Worm (Caenorhabditis elegans) whole organism, mixed stage, embryonic: ENCODE data around the gene Y43F8C.13.

Experiments
- M03D4.4 ChIP-seq: sonication (generic microtip); optimal IDR thresholded peaks from 2 replicates; lab custom pipeline; 2017; ENCODE audit warnings: mild to moderate bottlenecking, missing genetic modification characterization, missing compliant biosample characterization
- bed-3 ChIP-seq: fragments of 200-800 bp; sonication (Bioruptor generic); optimal IDR thresholded peaks from 3 replicates; lab custom pipeline; 2018; ENCODE audit warnings: mild to moderate bottlenecking, missing genetic modification characterization, moderate library complexity, missing compliant biosample characterization
- blmp-1 ChIP-seq: fragments of 150-350 bp; optimal IDR thresholded peaks from 2 replicates; lab custom pipeline; 2014; ENCODE audit warnings: missing biosample characterization, missing genetic modification characterization
- ceh-39 ChIP-seq: fragments of 150-350 bp; optimal IDR thresholded peaks from 2 replicates; lab custom pipeline; 2014; ENCODE audit warnings: missing biosample characterization, missing genetic modification characterization
- ceh-43 ChIP-seq: fragments of 200-800 bp; sonication (Bioruptor generic); optimal IDR thresholded peaks from 2 replicates; lab custom pipeline; 2018; ENCODE audit warnings: mild to moderate bottlenecking, missing genetic modification characterization, moderate library complexity, missing compliant biosample characterization
- ceh-83 ChIP-seq: fragments of 200-800 bp; sonication (Bioruptor generic); optimal IDR thresholded peaks from 2 replicates; lab custom pipeline; 2018; ENCODE audit warnings: mild to moderate bottlenecking, missing genetic modification characterization, missing compliant biosample characterization
- ces-1 ChIP-seq: fragments of 150-350 bp; optimal IDR thresholded peaks from 2 replicates; lab custom pipeline; 2014; ENCODE audit warnings: missing biosample characterization, missing genetic modification reagents, missing genetic modification characterization
- cnd-1 ChIP-seq: fragments of 200-800 bp; sonication (Bioruptor generic); optimal IDR thresholded peaks from 2 replicates; lab custom pipeline; 2018; ENCODE audit warnings: mild to moderate bottlenecking, missing genetic modification characterization, missing compliant biosample characterization
- elt-1 ChIP-seq: sonication (generic microtip); optimal IDR thresholded peaks from 2 replicates; lab custom pipeline; 2017; ENCODE audit warnings: missing genetic modification characterization, mild to moderate bottlenecking, missing compliant biosample characterization, antibody characterized with exemption, moderate library complexity, borderline replicate concordance; ENCODE audit not compliant: insufficient read depth
- elt-3 ChIP-seq: fragments of 150-350 bp; optimal IDR thresholded peaks from 2 replicates; lab custom pipeline; 2014; ENCODE audit warnings: missing biosample characterization, missing genetic modification characterization
- flh-1 ChIP-seq: fragments of 200-800 bp; sonication (Bioruptor generic); optimal IDR thresholded peaks from 2 replicates; lab custom pipeline; 2018; ENCODE audit warnings: mild to moderate bottlenecking, missing genetic modification characterization, moderate library complexity, missing compliant biosample characterization
- ham-2 ChIP-seq: fragments of 200-800 bp; sonication (Bioruptor generic); optimal IDR thresholded peaks from 2 replicates; lab custom pipeline; 2018; ENCODE audit warnings: mild to moderate bottlenecking, missing genetic modification characterization, missing compliant biosample characterization
- lin-32 ChIP-seq: fragments of 200-800 bp; sonication (Bioruptor generic); optimal IDR thresholded peaks from 2 replicates; lab custom pipeline; 2018; ENCODE audit warnings: mild to moderate bottlenecking, missing genetic modification characterization, missing compliant biosample characterization
- lsy-2 ChIP-seq: fragments of 150-350 bp; optimal IDR thresholded peaks from 2 replicates; lab custom pipeline; 2014; ENCODE audit warnings: missing biosample characterization, missing genetic modification characterization
- mab-5 ChIP-seq: fragments of 150-350 bp; optimal IDR thresholded peaks from 2 replicates; lab custom pipeline; 2014; ENCODE audit warnings: missing biosample characterization, missing genetic modification characterization
- mep-1 ChIP-seq: fragments of 150-350 bp; optimal IDR thresholded peaks from 2 replicates; lab custom pipeline; 2017; ENCODE audit warnings: missing biosample characterization, missing genetic modification reagents, missing genetic modification characterization, inconsistent platforms
- nhr-12 ChIP-seq: fragments of 150-350 bp; optimal IDR thresholded peaks from 2 replicates; lab custom pipeline; 2014; ENCODE audit warnings: missing biosample characterization, missing genetic modification characterization
- nhr-237 ChIP-seq: fragments of 150-350 bp; optimal IDR thresholded peaks from 2 replicates; lab custom pipeline; 2014; ENCODE audit warnings: missing biosample characterization, missing genetic modification characterization
- nhr-28 ChIP-seq: fragments of 150-350 bp; optimal IDR thresholded peaks from 2 replicates; lab custom pipeline; 2014; ENCODE audit warnings: missing biosample characterization, missing genetic modification characterization
- nhr-76 ChIP-seq: sonication (generic microtip); optimal IDR thresholded peaks from 2 replicates; lab custom pipeline; 2017; ENCODE audit warnings: missing biosample characterization, missing genetic modification characterization
- sem-2 ChIP-seq: fragments of 200-800 bp; sonication (Bioruptor generic); optimal IDR thresholded peaks from 2 replicates; lab custom pipeline; 2018; ENCODE audit warnings: mild to moderate bottlenecking, missing genetic modification characterization, missing compliant biosample characterization
- snpc-4 ChIP-seq: fragments of 150-350 bp; optimal IDR thresholded peaks from 2 replicates; lab custom pipeline; 2014; ENCODE audit warnings: missing biosample characterization, missing genetic modification characterization
- unc-120 ChIP-seq: sonication (generic microtip); optimal IDR thresholded peaks from 2 replicates; lab custom pipeline; 2017; ENCODE audit warnings: missing genetic modification characterization, missing compliant biosample characterization; ENCODE audit not compliant: poor library complexity, severe bottlenecking
- unc-39 ChIP-seq: fragments of 150-350 bp; optimal IDR thresholded peaks from 2 replicates; lab custom pipeline; 2014; ENCODE audit warnings: missing biosample characterization, missing genetic modification characterization
- unc-62 ChIP-seq: fragments of 150-350 bp; optimal IDR thresholded peaks from 2 replicates; lab custom pipeline; 2014; ENCODE audit warnings: missing biosample characterization, missing genetic modification reagents, missing genetic modification characterization
- zip-8 ChIP-seq: fragments of 150-350 bp; optimal IDR thresholded peaks from 2 replicates; lab custom pipeline; 2014; ENCODE audit warnings: missing biosample characterization, missing genetic modification characterization
- ztf-11 ChIP-seq: fragments of 150-350 bp; optimal IDR thresholded peaks from 2 replicates; lab custom pipeline; 2014; ENCODE audit warnings: missing biosample characterization, missing genetic modification characterization

Y43F8C.13 gene

DNA sequence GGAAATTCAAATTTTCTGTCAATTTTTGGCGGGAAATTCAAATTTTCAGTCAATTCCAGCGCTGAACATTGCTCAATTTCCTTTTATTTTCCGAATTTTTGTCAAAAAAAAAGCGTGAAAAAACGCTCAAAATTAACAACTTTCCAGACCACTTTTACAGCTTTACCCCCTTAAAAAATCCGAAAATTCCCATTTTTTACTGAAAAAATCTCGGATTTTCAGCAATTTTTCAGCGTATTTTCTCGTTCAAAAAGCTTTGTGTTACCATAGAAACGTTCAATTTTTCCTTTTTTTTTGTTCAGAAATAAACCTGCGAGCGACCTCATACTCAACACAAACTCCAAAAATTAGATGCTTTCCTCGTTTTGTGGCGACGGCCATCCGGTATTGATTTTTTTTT, 22.7 kb downstream of the Y43F8C.13 start, which contains the start of gene mrp-7:
TSS of gene mrp-7 (plus strand) at position 301 of the 400 bp plus-strand sequence.
- TF ChIP-seq mep-1 (tag; lab: Kevin White, UChicago) (no peak), ceh-83 (no peak), elt-3 (tag; lab: Kevin White, UChicago) (no peak), unc-39 (tag; lab: Kevin White, UChicago) (no peak), snpc-4 (tag; lab: Kevin White, UChicago) (no peak), M03D4.4 (tag; lab: Kevin White, UChicago) (no peak), nhr-237 (tag; lab: Kevin White, UChicago) (no peak), ceh-39 (no peak), sem-2 (no peak), cnd-1 (tag; lab: Kevin White, UChicago) (no peak), ham-2 (GFP tag; lab: Kevin White, UChicago) (no peak), lsy-2 (tag; lab: Kevin White, UChicago) (no peak), mab-5 (tag; lab: Kevin White, UChicago) (no peak), flh-1 (GFP tag; lab: Kevin White, UChicago) (no peak), lin-32 (GFP tag; lab: Kevin White, UChicago) (no peak), ztf-11 (tag; lab: Kevin White, UChicago) (no peak)

DNA sequence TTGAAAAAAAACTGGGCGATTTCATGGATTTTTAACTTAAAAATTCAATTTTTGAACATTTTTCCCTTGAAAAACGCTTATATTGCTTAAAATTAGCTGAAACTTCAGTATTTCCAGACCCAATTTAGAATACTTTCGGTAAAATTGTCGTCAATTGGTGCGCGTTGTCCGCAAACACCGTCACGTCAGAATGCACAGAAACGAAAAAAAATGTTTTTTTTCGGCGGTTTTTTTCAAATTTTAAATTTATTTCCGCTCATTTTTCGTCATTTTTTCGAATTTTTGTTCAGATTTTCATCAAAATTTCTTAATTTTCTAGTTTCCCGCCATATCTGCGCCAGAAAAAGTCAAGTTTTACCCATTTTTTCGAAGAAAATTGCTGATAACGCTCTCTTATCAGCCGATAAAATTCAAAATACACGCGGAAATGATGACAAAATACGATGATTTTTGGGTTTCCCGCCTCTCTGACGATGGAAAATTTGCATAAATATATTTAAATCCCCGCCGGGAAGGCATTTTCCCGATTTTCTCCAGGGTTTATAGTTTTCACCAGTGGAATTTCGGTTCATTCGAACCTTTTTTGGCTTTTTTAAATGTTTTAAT, 23.8 kb downstream of the Y43F8C.13 start:
- TF ChIP-seq ceh-43 (GFP tag; lab: Kevin White, UChicago) (no peak), ham-2 (GFP tag; lab: Kevin White, UChicago) (no peak), cnd-1 (tag; lab: Kevin White, UChicago) (no peak), ceh-39 (no peak), M03D4.4 (tag; lab: Kevin White, UChicago) (no peak), unc-120 (tag; lab: Kevin White, UChicago) (no peak), mep-1 (tag; lab: Kevin White, UChicago) (no peak), flh-1 (GFP tag; lab: Kevin White, UChicago) (no peak), bed-3 (GFP tag; lab: Kevin White, UChicago) (no peak), lin-32 (GFP tag; lab: Kevin White, UChicago) (no peak)

DNA sequence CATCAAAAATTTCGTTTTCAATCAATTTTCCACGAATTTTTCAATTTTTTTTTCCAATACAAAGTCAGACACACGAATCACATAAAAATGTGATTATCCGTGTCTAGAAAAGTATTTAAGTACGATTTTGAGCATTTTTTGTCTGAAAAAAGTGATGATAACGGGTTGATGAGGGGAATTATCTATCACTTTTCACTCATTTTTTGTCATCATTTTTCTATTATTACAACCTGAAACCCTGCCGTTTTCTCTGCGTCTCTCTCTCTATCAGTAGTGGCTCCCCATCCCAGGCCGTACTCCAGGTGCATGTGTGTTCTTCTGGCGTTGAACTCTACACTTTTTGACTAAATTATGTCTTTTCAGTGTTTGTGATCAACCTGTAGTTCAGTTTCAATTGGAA, 24.8 kb downstream of the Y43F8C.13 start:
- no peak for TF ChIP-seq cnd-1 (tag; lab: Kevin White, UChicago)
- TF ChIP-seq nhr-76: no peak
- no peak for TF ChIP-seq nhr-12 (tag; lab: Kevin White, UChicago)
- TF ChIP-seq elt-1 (tag; lab: Kevin White, UChicago): no peak

DNA sequence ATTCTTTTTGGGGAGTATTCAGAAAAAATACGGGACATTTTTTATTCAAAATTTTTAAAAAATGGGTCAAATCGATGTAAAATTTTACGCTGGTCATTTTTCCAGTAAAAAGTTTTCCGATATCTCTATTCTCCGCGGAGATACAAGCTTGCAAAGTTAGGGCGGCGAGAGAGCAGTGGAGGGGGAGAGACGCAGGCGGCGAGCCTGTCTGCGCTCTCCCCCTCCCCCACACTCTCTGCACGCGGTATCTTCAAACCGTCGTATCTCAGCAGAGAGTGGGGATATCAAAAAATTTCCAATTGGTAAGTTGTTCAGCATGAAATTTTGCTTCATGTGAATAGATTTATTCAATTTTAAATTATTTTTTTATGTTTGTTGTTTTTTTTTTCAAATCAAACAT, 25.4 kb downstream of the Y43F8C.13 start:
- TF ChIP-seq unc-120 (tag; lab: Kevin White, UChicago) (no peak), snpc-4 (tag; lab: Kevin White, UChicago) (no peak), ceh-83 (no peak), sem-2 (no peak), nhr-76 (no peak), zip-8 (tag; lab: Kevin White, UChicago) (no peak), ceh-39 (no peak), ces-1 (GFP tag; lab: Kevin White, UChicago) (no peak), nhr-28 (tag; lab: Kevin White, UChicago) (no peak)

DNA sequence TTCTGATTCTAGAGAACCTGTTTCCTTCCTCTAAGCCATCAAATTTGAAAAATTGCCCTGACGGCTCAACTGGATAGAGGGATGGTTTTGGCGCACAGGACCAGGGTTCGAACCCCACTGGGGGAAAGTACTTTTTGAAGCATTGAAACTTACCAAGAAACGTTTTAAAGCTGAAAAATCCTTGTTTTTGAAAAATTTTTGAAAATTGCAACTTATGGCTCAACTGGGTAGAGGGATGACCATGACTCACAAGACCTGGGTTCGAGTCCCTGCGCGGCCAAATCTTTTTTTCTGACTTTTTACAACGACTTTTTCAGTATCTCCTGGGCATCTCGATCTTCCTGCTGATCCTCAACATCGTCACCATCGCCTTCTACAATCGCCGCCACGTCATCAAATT, 26.3 kb downstream of the Y43F8C.13 start:
- TF ChIP-seq zip-8 (tag; lab: Kevin White, UChicago): no peak
- TF ChIP-seq ces-1 (GFP tag; lab: Kevin White, UChicago): no peak
- TF ChIP-seq bed-3 (GFP tag; lab: Kevin White, UChicago): no peak
- TF ChIP-seq nhr-237 (tag; lab: Kevin White, UChicago): no peak
- no peak for TF ChIP-seq ham-2 (GFP tag; lab: Kevin White, UChicago)
- TF ChIP-seq unc-62 (GFP tag; lab: Kevin White, UChicago): no peak
- TF ChIP-seq elt-3 (tag; lab: Kevin White, UChicago): no peak
- TF ChIP-seq ceh-39: no peak
- TF ChIP-seq lsy-2 (tag; lab: Kevin White, UChicago): no peak
- no peak for TF ChIP-seq lin-32 (GFP tag; lab: Kevin White, UChicago)
- TF ChIP-seq unc-120 (tag; lab: Kevin White, UChicago): no peak
- no peak for TF ChIP-seq blmp-1 (tag; lab: Kevin White, UChicago)
- no peak for TF ChIP-seq flh-1 (GFP tag; lab: Kevin White, UChicago)
- TF ChIP-seq nhr-12 (tag; lab: Kevin White, UChicago): no peak
- no peak for TF ChIP-seq M03D4.4 (tag; lab: Kevin White, UChicago)
- no peak for TF ChIP-seq nhr-76
